Worm (Caenorhabditis elegans): ENCODE measurements around the gene iffb-1.
A peak's percentile ranks its signal among the peaks of the same experiment; 100 is the strongest.

iffb-1 gene

DNA sequence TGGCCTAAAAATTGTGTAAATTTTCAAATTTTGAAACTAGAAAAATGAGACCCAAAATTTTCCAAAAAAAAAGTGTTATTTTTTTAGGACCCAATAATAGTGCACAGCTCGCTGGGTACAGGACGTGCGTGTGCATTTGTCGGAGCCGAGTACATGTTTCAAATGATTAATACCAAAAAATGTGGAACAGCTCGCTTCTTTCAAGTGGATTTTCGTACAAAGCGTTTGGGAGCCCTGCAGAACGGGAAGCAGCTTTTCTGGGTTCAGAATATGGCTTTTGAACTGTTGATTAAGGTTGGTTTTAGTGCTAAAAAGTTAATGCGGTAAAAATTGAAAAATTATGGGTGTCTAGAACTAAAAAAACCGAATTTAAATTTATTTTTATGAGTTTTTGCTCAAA is 26.0 kb upstream of the iffb-1 start:
- TF ChIP-seq tab-1 (GFP tag; IDR thresholded peaks at IDR 0.05) = no peak
- TF ChIP-seq flt-1 (GFP tag; IDR thresholded peaks at IDR 0.05) = no peak
- TF ChIP-seq ztf-29 (GFP tag; IDR thresholded peaks at IDR 0.05) = no peak
- no peak for TF ChIP-seq klf-2 (GFP tag; conservative IDR thresholded peaks at IDR 0.05)
- TF ChIP-seq T22C8.4 (GFP tag; IDR thresholded peaks at IDR 0.05) = no peak
- no peak for TF ChIP-seq ztf-23 (GFP tag; IDR thresholded peaks at IDR 0.05)
- no peak for TF ChIP-seq cog-1 (tag; optimal IDR thresholded peaks at IDR 0.05)
- no peak for TF ChIP-seq med-1 (GFP tag; optimal IDR thresholded peaks at IDR 0.05; ENCODE audit: insufficient read depth)
- TF ChIP-seq ref-1 (GFP tag; conservative IDR thresholded peaks at IDR 0.05) = no peak

DNA sequence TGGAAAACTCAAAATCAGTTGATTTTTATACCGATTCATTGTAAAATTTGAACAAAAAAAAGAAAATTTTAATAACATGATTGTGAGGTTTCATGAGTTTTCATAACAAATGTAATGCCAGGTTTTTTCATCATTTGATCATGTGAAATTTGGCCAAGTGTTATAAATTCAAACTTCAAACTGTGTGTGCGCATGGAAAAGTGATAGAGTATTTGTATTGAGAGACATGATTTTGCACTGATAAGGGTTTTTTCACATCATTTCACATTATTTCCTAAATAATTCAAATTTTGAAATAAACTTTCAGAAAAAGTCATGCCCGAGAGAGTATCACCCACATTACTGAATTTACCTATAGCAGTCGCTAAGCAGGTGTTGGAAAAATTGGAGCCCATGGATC is 23.1 kb upstream of the iffb-1 start, which contains the start of gene fbxa-219:
Gene fbxa-219 (plus strand): TSS at position 277 of the 400 bp plus-strand sequence.
- TF ChIP-seq flt-1 (GFP tag; IDR thresholded peaks at IDR 0.05) (no peak), med-1 (GFP tag; optimal IDR thresholded peaks at IDR 0.05; ENCODE audit: insufficient read depth) (no peak), cog-1 (tag; optimal IDR thresholded peaks at IDR 0.05) (no peak), klf-2 (GFP tag; conservative IDR thresholded peaks at IDR 0.05) (no peak), T22C8.4 (GFP tag; IDR thresholded peaks at IDR 0.05) (no peak), ztf-23 (GFP tag; IDR thresholded peaks at IDR 0.05) (no peak), ztf-29 (GFP tag; IDR thresholded peaks at IDR 0.05) (no peak), ref-1 (GFP tag; conservative IDR thresholded peaks at IDR 0.05) (no peak), tab-1 (GFP tag; IDR thresholded peaks at IDR 0.05) (no peak)

DNA sequence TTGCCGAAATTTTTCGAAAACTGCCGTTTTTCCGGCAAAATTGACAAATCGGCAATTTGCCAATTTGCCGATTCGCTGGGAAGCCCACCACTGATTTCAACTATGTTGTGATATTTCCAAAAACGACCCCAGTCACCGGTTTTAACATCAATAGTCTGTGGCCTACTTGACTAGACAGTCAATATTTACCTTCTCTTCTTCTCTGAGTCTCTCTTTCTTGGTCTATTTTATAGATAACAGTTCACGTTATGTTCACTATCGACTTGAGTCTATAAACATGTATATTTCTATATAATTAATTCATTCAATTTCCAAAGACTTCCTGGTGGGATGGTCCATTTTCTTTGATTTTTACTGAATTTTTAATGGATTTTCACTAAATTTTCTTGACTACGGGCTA is 19.5 kb upstream of the iffb-1 start:
- TF ChIP-seq T22C8.4 (GFP tag; IDR thresholded peaks at IDR 0.05) (no peak), cog-1 (tag; optimal IDR thresholded peaks at IDR 0.05) (no peak), med-1 (GFP tag; optimal IDR thresholded peaks at IDR 0.05; ENCODE audit: insufficient read depth) (no peak), ztf-29 (GFP tag; IDR thresholded peaks at IDR 0.05) (no peak), klf-2 (GFP tag; conservative IDR thresholded peaks at IDR 0.05) (no peak), flt-1 (GFP tag; IDR thresholded peaks at IDR 0.05) (no peak)

DNA sequence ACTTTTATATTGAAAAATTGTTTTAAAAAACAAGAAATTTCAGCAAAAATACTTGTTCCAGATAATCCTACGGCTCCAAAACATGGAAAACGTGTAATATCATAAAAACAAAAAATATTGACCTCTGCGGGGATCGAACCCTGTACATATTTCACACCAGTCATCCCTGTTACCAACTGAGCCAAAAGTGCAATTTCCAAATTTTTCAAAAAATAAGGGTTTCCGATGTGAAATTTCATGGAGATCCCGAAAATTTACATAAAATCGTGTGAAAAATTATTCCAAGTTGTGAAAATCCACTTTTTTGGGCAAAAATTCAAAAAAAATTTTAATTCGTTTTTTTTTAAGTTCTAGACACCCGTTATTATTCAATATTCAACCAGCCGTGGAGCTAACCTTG is 10.1 kb upstream of the iffb-1 start:
- no peak for TF ChIP-seq ztf-23 (GFP tag; IDR thresholded peaks at IDR 0.05)
- no peak for TF ChIP-seq T22C8.4 (GFP tag; IDR thresholded peaks at IDR 0.05)
- TF ChIP-seq flt-1 (GFP tag; IDR thresholded peaks at IDR 0.05) = no peak

DNA sequence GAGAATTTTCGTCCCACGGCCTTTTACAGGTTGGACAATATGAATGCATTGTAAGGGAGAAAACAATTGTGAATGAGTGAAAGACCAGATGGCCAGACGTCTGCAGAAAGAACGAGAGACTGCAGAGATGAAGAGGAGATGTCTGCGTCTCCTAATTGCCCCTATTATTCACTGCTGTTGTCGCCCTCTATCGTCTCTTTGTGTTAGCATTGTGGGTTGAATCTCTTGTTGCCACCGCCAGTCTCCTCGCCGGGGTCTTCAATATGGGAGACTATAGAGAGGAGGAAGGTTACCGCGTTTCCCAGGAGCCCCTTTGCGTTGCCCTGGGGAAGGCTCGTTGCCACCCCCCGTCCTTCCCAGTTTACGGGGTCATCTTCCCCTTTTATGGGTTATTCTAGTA is 9.4 kb upstream of the iffb-1 start, which contains the start of gene Y54F10BM.9:
Gene Y54F10BM.9 (minus strand): TSS at position 61 of the 400 bp plus-strand sequence.
- TF ChIP-seq cog-1 (tag; optimal IDR thresholded peaks at IDR 0.05) = peak; percentile 5
- TF ChIP-seq tab-1 (GFP tag; IDR thresholded peaks at IDR 0.05) = no peak
- no peak for TF ChIP-seq ztf-23 (GFP tag; IDR thresholded peaks at IDR 0.05)
- 0 out of 2 replicates have a peak, but pooled peaks have one; percentile 13 for TF ChIP-seq ref-1 (GFP tag; conservative IDR thresholded peaks at IDR 0.05)

DNA sequence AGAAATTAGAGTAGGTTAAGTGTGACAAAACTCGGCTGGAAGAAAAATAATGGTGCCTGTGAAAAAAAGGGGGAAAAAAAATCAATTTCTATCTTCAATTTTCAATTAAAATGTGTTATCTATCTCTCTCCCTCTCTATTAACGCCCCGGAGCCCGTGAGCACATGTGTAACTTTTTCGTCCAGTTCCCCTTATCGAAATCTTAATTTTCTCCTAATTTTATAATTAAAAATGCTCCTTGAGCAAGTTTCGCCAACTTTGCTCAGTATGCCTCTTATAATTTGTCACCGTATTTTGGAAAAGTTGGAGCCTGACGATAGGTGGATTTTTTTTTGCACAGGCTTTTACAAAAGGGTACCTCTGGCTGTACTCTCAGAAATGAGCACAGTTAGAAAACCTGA is 6.2 kb upstream of the iffb-1 start, which contains the start of the genes fbxa-1 and Y54F10BM.20:
Gene fbxa-1 (minus strand): TSS at position 101 of the 400 bp plus-strand sequence.
Gene Y54F10BM.20 (plus strand): TSS at position 231 of the 400 bp plus-strand sequence.
- no peak for TF ChIP-seq T22C8.4 (GFP tag; IDR thresholded peaks at IDR 0.05)

DNA sequence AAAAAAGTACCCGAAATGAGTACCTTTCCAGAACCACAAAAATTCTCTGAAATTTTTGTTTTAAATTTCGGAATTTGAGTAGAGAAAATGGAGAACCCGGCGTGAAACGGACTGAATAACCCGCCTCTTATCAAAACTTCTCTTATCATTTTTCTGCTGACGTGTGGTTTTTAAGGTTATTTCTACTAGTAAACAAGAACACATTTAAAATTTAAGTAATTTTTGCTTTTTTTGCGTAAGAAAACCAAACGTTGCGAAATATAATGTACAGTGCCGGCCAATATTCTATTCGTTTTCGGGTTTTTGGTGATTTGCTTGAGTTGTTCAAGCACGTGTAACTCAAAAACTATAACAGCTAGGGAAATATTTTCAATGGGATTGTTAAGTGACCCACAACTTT is 3.2 kb upstream of the iffb-1 start:
- no peak for TF ChIP-seq med-1 (GFP tag; optimal IDR thresholded peaks at IDR 0.05; ENCODE audit: insufficient read depth)
- TF ChIP-seq klf-2 (GFP tag; conservative IDR thresholded peaks at IDR 0.05) = no peak
- TF ChIP-seq tab-1 (GFP tag; IDR thresholded peaks at IDR 0.05) = no peak
- no peak for TF ChIP-seq ref-1 (GFP tag; conservative IDR thresholded peaks at IDR 0.05)
- TF ChIP-seq cog-1 (tag; optimal IDR thresholded peaks at IDR 0.05) = no peak
- TF ChIP-seq ztf-23 (GFP tag; IDR thresholded peaks at IDR 0.05) = no peak
- TF ChIP-seq flt-1 (GFP tag; IDR thresholded peaks at IDR 0.05) = no peak
- no peak for TF ChIP-seq ztf-29 (GFP tag; IDR thresholded peaks at IDR 0.05)
- no peak for TF ChIP-seq T22C8.4 (GFP tag; IDR thresholded peaks at IDR 0.05)

DNA sequence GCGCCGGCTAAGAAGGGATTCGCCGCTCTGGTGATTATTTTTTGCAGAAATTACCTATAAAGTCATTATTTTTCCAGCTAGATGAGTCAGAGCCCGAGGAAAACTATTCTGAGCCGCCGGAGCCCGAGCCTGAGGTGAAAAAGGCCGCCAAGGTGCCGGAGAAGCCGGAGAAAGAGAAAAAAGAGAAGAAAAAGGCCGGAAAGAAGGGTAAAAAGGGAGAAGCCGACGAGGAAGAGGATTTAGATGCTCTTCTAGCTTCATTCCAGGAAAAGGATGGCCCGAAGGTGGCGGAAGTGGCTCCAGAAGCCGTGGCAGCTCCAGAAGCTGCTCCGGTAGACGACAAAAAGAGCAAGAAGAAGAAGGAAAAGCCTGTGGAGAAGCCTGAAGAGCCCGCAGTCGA is 442 bp downstream of the iffb-1 start:
- TF ChIP-seq flt-1 (GFP tag; IDR thresholded peaks at IDR 0.05) (no peak), tab-1 (GFP tag; IDR thresholded peaks at IDR 0.05) (0 out of 2 replicates have a peak, but pooled peaks have one; percentile 5), ztf-23 (GFP tag; IDR thresholded peaks at IDR 0.05) (no peak), cog-1 (tag; optimal IDR thresholded peaks at IDR 0.05) (no peak)

DNA sequence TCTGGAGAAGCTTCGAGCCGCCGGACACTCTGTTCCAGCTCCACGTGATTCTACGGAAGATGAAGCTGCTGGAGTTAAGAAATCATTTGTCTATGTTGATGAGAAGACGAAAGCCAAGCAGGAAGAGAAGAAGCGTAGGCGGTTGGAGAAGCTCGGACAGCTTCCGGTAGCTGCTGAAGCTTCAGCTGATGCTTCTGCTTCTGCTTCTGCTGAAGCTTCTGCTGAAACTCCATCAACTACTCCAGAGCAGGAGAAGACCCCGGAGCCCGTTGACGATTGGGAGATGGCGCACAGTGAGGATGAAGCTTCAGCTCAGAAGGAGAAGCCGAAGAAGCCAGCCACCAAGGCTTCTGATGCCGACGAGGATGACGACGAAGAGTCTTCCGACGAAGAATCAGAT is 2.2 kb downstream of the iffb-1 start:
- no peak for TF ChIP-seq med-1 (GFP tag; optimal IDR thresholded peaks at IDR 0.05; ENCODE audit: insufficient read depth)
- TF ChIP-seq tab-1 (GFP tag; IDR thresholded peaks at IDR 0.05) = no peak
- no peak for TF ChIP-seq cog-1 (tag; optimal IDR thresholded peaks at IDR 0.05)
- no peak for TF ChIP-seq ref-1 (GFP tag; conservative IDR thresholded peaks at IDR 0.05)
- TF ChIP-seq ztf-23 (GFP tag; IDR thresholded peaks at IDR 0.05) = no peak
- TF ChIP-seq klf-2 (GFP tag; conservative IDR thresholded peaks at IDR 0.05) = no peak
- no peak for TF ChIP-seq ztf-29 (GFP tag; IDR thresholded peaks at IDR 0.05)
- TF ChIP-seq flt-1 (GFP tag; IDR thresholded peaks at IDR 0.05) = no peak
- no peak for TF ChIP-seq T22C8.4 (GFP tag; IDR thresholded peaks at IDR 0.05)

DNA sequence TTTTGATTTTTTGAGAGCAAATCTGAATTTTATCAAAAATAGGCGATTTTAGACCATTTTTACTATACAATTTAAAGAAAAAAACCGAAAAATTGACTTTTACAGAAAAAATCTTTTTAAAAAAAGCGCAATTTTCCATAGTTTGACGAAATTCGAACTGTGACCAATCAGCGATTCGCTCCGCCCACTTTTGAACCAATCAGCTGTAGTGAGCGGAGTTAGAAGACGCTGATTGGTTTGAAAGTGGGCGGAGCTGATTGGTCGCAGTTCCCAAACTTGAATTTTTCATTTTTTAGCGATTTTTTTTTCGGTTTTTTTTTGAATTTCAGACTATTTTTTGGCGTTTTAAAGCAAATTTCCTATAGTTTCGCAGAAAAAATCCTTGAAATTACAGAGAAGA is 10.5 kb downstream of the iffb-1 start:
- TF ChIP-seq ztf-23 (GFP tag; IDR thresholded peaks at IDR 0.05) (no peak), ref-1 (GFP tag; conservative IDR thresholded peaks at IDR 0.05) (no peak), T22C8.4 (GFP tag; IDR thresholded peaks at IDR 0.05) (no peak), tab-1 (GFP tag; IDR thresholded peaks at IDR 0.05) (no peak), flt-1 (GFP tag; IDR thresholded peaks at IDR 0.05) (no peak), med-1 (GFP tag; optimal IDR thresholded peaks at IDR 0.05; ENCODE audit: insufficient read depth) (no peak), cog-1 (tag; optimal IDR thresholded peaks at IDR 0.05) (no peak), ztf-29 (GFP tag; IDR thresholded peaks at IDR 0.05) (no peak)

DNA sequence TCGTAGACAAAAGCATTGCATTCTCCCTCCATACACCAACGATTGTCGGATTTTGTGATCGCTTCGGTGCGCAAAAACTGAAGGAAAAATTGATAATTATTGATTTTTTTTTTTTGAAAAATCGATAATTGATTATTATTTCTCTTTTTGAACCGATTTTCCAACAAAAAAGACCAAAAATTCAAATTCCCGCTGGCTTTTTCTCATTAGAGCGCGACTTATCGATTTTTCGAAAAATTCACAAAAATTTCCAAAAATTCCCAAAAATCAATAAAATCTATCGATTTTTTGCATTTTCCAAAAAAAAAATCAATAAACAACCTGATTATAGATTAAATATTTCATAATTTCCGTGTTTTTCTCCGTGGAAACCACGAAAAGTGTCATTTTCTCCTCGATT is 14.4 kb downstream of the iffb-1 start:
- no peak for TF ChIP-seq ztf-29 (GFP tag; IDR thresholded peaks at IDR 0.05)
- peak; percentile 78 for TF ChIP-seq T22C8.4 (GFP tag; IDR thresholded peaks at IDR 0.05)
